Fruit fly (Drosophila melanogaster) whole organism, embryonic: ENCODE data around the gene mRpS7.
A peak's percentile ranks its signal among the peaks of the same experiment; 100 is the strongest.

Experiments used
- Atf3 ChIP-seq: fragments of 200-800 bp; sonication (Bioruptor generic); optimal IDR thresholded peaks from 3 replicates; lab custom pipeline; 2016; ENCODE audit warnings: missing biosample characterization, missing genetic modification characterization
- CG10274 ChIP-seq: fragments of 200-800 bp; sonication (Bioruptor generic); optimal IDR thresholded peaks from 3 replicates; lab custom pipeline; 2017; ENCODE audit warnings: missing biosample characterization, mild to moderate bottlenecking, missing genetic modification characterization
- CG10321 ChIP-seq: fragments of 200-800 bp; sonication (Bioruptor generic); IDR thresholded peaks from 2 replicates; pipeline ENCODE4 v1.3.6; 2022; ENCODE audit warnings: missing biosample characterization, missing genetic modification characterization
- CG10543 ChIP-seq: fragments of 200-800 bp; sonication (Bioruptor generic); optimal IDR thresholded peaks from 3 replicates; lab custom pipeline; 2017; ENCODE audit warnings: missing biosample characterization, mild to moderate bottlenecking, missing genetic modification characterization, moderate library complexity
- CG11456 ChIP-seq: fragments of 200-800 bp; sonication (Bioruptor generic); IDR thresholded peaks from 3 replicates; pipeline ENCODE4 v1.3.6; 2022; ENCODE audit warnings: missing biosample characterization, missing genetic modification characterization
- CG14014 ChIP-seq: fragments of 200-800 bp; sonication (Bioruptor generic); IDR thresholded peaks from 2 replicates; pipeline ENCODE4 v1.3.6; 2022; ENCODE audit warnings: missing biosample characterization, missing genetic modification characterization
- CG14050 ChIP-seq: fragments of 200-800 bp; sonication (Bioruptor generic); IDR thresholded peaks from 3 replicates; pipeline ENCODE4 v1.3.6; 2022; ENCODE audit warnings: missing biosample characterization, missing genetic modification characterization
- CG16813 ChIP-seq: fragments of 200-800 bp; sonication (Bioruptor generic); IDR thresholded peaks from 3 replicates; pipeline ENCODE4 v1.3.6; 2022; ENCODE audit warnings: missing biosample characterization, missing genetic modification characterization; ENCODE audit not compliant: partially characterized antibody
- CG17385 ChIP-seq: fragments of 200-800 bp; sonication (Bioruptor generic); optimal IDR thresholded peaks from 3 replicates; lab custom pipeline; 2018; ENCODE audit warnings: missing biosample characterization, mild to moderate bottlenecking, missing genetic modification characterization
- CG17802 ChIP-seq: fragments of 200-800 bp; sonication (Bioruptor generic); optimal IDR thresholded peaks from 2 replicates; lab custom pipeline; 2018; ENCODE audit warnings: missing biosample characterization, mild to moderate bottlenecking, missing genetic modification characterization, moderate library complexity
- CG2116 ChIP-seq: fragments of 200-800 bp; sonication (Bioruptor generic); optimal IDR thresholded peaks from 3 replicates; lab custom pipeline; 2018; ENCODE audit warnings: missing biosample characterization, mild to moderate bottlenecking, missing genetic modification characterization
- CG2202 ChIP-seq: fragments of 200-800 bp; sonication (Bioruptor generic); optimal IDR thresholded peaks from 2 replicates; lab custom pipeline; 2018; ENCODE audit warnings: missing biosample characterization, mild to moderate bottlenecking, missing genetic modification characterization
- CG2889 ChIP-seq: fragments of 200-800 bp; sonication (Bioruptor generic); IDR thresholded peaks from 3 replicates; pipeline ENCODE4 v1.3.6; 2022; ENCODE audit warnings: missing biosample characterization, missing genetic modification characterization
- CG31224 ChIP-seq: fragments of 200-800 bp; sonication (Bioruptor generic); IDR thresholded peaks from 2 replicates; pipeline ENCODE4 v1.3.6; 2022; ENCODE audit warnings: missing biosample characterization, missing genetic modification characterization
- CG3726 ChIP-seq: fragments of 200-800 bp; sonication (Bioruptor generic); IDR thresholded peaks from 3 replicates; pipeline ENCODE4, ENCODE4 v1.3.6; 2022; ENCODE audit warnings: missing biosample characterization, missing genetic modification characterization
- CG3847 ChIP-seq: fragments of 200-800 bp; sonication (Bioruptor generic); IDR thresholded peaks from 2 replicates; pipeline ENCODE4 v1.3.6; 2022; ENCODE audit warnings: missing biosample characterization, missing genetic modification characterization
- CG6175 ChIP-seq: fragments of 200-800 bp; sonication (Bioruptor generic); IDR thresholded peaks from 3 replicates; pipeline ENCODE4 v1.3.6; 2022; ENCODE audit warnings: missing biosample characterization, missing genetic modification characterization
- CG7745 ChIP-seq: fragments of 200-800 bp; sonication (Bioruptor generic); optimal IDR thresholded peaks from 2 replicates; lab custom pipeline; 2018; ENCODE audit warnings: missing biosample characterization, mild to moderate bottlenecking, missing genetic modification characterization, moderate library complexity
- CG9215 ChIP-seq: fragments of 200-800 bp; sonication (Bioruptor generic); IDR thresholded peaks from 2 replicates; pipeline ENCODE4 v1.3.6; 2022; ENCODE audit warnings: missing biosample characterization, missing genetic modification characterization
- CG9817 ChIP-seq: fragments of 200-800 bp; sonication (Bioruptor generic); optimal IDR thresholded peaks from 2 replicates; lab custom pipeline; 2018; ENCODE audit warnings: missing biosample characterization, mild to moderate bottlenecking, missing genetic modification characterization, moderate library complexity
- Chrac-16 ChIP-seq: fragments of 200-800 bp; sonication (Bioruptor generic); optimal IDR thresholded peaks from 3 replicates; lab custom pipeline; 2016; ENCODE audit warnings: missing biosample characterization, missing genetic modification characterization
- Dad ChIP-seq: fragments of 200-800 bp; sonication (Bioruptor generic); optimal IDR thresholded peaks from 3 replicates; lab custom pipeline; 2016; ENCODE audit warnings: missing biosample characterization, missing genetic modification characterization
- H15 ChIP-seq: fragments of 200-800 bp; sonication (Bioruptor generic); IDR thresholded peaks from 3 replicates; pipeline ENCODE4 v1.3.6; 2022; ENCODE audit warnings: missing biosample characterization, missing genetic modification characterization
- HLH54F ChIP-seq: fragments of 200-800 bp; sonication (Bioruptor generic); optimal IDR thresholded peaks from 3 replicates; lab custom pipeline; 2016; ENCODE audit warnings: missing biosample characterization, missing genetic modification characterization
- Hr3 ChIP-seq: fragments of 200-800 bp; sonication (Bioruptor generic); optimal IDR thresholded peaks from 3 replicates; lab custom pipeline; 2016; ENCODE audit warnings: missing biosample characterization, missing genetic modification characterization
- MBD-R2 ChIP-seq: fragments of 200-800 bp; sonication (Bioruptor generic); IDR thresholded peaks from 2 replicates; pipeline ENCODE4 v1.3.6; 2022; ENCODE audit warnings: missing biosample characterization, missing genetic modification characterization
- Mad ChIP-seq: fragments of 200-800 bp; sonication (Bioruptor generic); optimal IDR thresholded peaks from 2 replicates; lab custom pipeline; 2016; ENCODE audit warnings: missing biosample characterization, missing genetic modification characterization
- Rx ChIP-seq: fragments of 200-800 bp; sonication (Bioruptor generic); IDR thresholded peaks from 2 replicates; pipeline ENCODE4 v1.3.6; 2022; ENCODE audit warnings: missing biosample characterization, missing genetic modification characterization
- Sox102F ChIP-seq: fragments of 200-800 bp; sonication (Bioruptor generic); optimal IDR thresholded peaks from 2 replicates; lab custom pipeline; 2018; ENCODE audit warnings: missing biosample characterization, mild to moderate bottlenecking, missing genetic modification characterization, moderate library complexity
- Spps ChIP-seq: fragments of 200-800 bp; sonication (Bioruptor generic); optimal IDR thresholded peaks from 2 replicates; lab custom pipeline; 2018; ENCODE audit warnings: missing biosample characterization, mild to moderate bottlenecking, missing genetic modification characterization
- Sry-β ChIP-seq: fragments of 200-800 bp; sonication (Bioruptor generic); optimal IDR thresholded peaks from 2 replicates; lab custom pipeline; 2018; ENCODE audit warnings: missing biosample characterization, mild to moderate bottlenecking, missing genetic modification characterization, moderate library complexity
- Usf ChIP-seq: fragments of 200-800 bp; sonication (Bioruptor generic); optimal IDR thresholded peaks from 2 replicates; lab custom pipeline; 2017; ENCODE audit warnings: missing genotype, missing biosample characterization, missing genetic modification characterization
- abd-A ChIP-seq: fragments of 200-800 bp; sonication (Bioruptor generic); optimal IDR thresholded peaks from 3 replicates; lab custom pipeline; 2019; ENCODE audit warnings: missing biosample characterization, mild to moderate bottlenecking, missing genetic modification characterization, moderate library complexity
- ase ChIP-seq: fragments of 200-800 bp; sonication (Bioruptor generic); IDR thresholded peaks from 3 replicates; pipeline ENCODE4 v1.3.6; 2022; ENCODE audit warnings: missing biosample characterization, missing genetic modification characterization
- bcd ChIP-seq: fragments of 200-800 bp; sonication (Bioruptor generic); optimal IDR thresholded peaks from 2 replicates; lab custom pipeline; 2017; ENCODE audit warnings: missing biosample characterization, mild to moderate bottlenecking, missing genetic modification characterization
- dpn ChIP-seq, 2 experiments: fragments of 200-800 bp; sonication (Bioruptor generic); optimal IDR thresholded peaks; 3 replicates each; lab custom pipeline; 2016; ENCODE audit warnings: missing biosample characterization in 2 of 2, missing genetic modification characterization in 2 of 2
- emc ChIP-seq: fragments of 200-800 bp; sonication (Bioruptor generic); optimal IDR thresholded peaks from 2 replicates; lab custom pipeline; 2016; ENCODE audit warnings: missing biosample characterization, missing genetic modification characterization
- fd102C ChIP-seq: fragments of 200-800 bp; sonication (Bioruptor generic); optimal IDR thresholded peaks from 2 replicates; lab custom pipeline; 2018; ENCODE audit warnings: missing biosample characterization, mild to moderate bottlenecking, missing genetic modification characterization, moderate library complexity
- gcm2 ChIP-seq: fragments of 200-800 bp; sonication (Bioruptor generic); optimal IDR thresholded peaks from 2 replicates; lab custom pipeline; 2016; ENCODE audit warnings: missing biosample characterization, missing genetic modification characterization
- grau ChIP-seq: fragments of 200-800 bp; optimal IDR thresholded peaks from 3 replicates; lab custom pipeline; 2019; ENCODE audit warnings: missing biosample characterization, mild to moderate bottlenecking, missing genetic modification characterization, moderate library complexity
- hkb ChIP-seq, 2 experiments: fragments of 200-800 bp in 1 of 2; fragments of >200 bp in 1 of 2; sonication (Bioruptor generic) in 1 of 2; IDR thresholded peaks in 1 of 2; optimal IDR thresholded peaks in 1 of 2; 2 replicates each; pipeline versions ENCODE4 v1.3.6 to Lab custom; 2017 to 2022; ENCODE audit warnings: missing biosample characterization in 1 of 2, missing genetic modification characterization in 1 of 2
- kni ChIP-seq: fragments of 200-800 bp; sonication (Bioruptor generic); optimal IDR thresholded peaks from 3 replicates; lab custom pipeline; 2017; ENCODE audit warnings: mild to moderate bottlenecking, missing biosample characterization, missing genetic modification reagents, missing genetic modification characterization
- lab ChIP-seq: fragments of 200-800 bp; sonication (Bioruptor generic); optimal IDR thresholded peaks from 3 replicates; lab custom pipeline; 2017; ENCODE audit warnings: missing biosample characterization, missing genetic modification characterization, mild to moderate bottlenecking, moderate library complexity, missing genetic modification reagents
- lilli ChIP-seq: fragments of 200-800 bp; sonication (Bioruptor generic); optimal IDR thresholded peaks from 3 replicates; lab custom pipeline; 2016; ENCODE audit warnings: missing biosample characterization, missing genetic modification characterization
- phol ChIP-seq: fragments of 200-800 bp; sonication (Bioruptor generic); optimal IDR thresholded peaks from 3 replicates; lab custom pipeline; 2018; ENCODE audit warnings: missing biosample characterization, mild to moderate bottlenecking, missing genetic modification characterization, moderate library complexity
- pita ChIP-seq: fragments of 200-800 bp; sonication (Bioruptor generic); optimal IDR thresholded peaks from 2 replicates; lab custom pipeline; 2017; ENCODE audit warnings: missing biosample characterization, mild to moderate bottlenecking, missing genetic modification characterization
- unc-4 ChIP-seq: fragments of 200-800 bp; sonication (Bioruptor generic); IDR thresholded peaks from 2 replicates; pipeline ENCODE4 v1.3.6; 2022; ENCODE audit warnings: missing biosample characterization, missing genetic modification characterization; ENCODE audit not compliant: partially characterized antibody
- vvl ChIP-seq: fragments of 200-800 bp; sonication (Bioruptor generic); IDR thresholded peaks from 2 replicates; pipeline ENCODE4 v1.3.6; 2022; ENCODE audit warnings: missing biosample characterization, missing genetic modification characterization
- zfh2 ChIP-seq: fragments of 200-800 bp; sonication (Bioruptor generic); optimal IDR thresholded peaks from 2 replicates; lab custom pipeline; 2016; ENCODE audit warnings: missing biosample characterization, missing genetic modification characterization

The mRpS7 gene

dm6 chr2L:10375464-10376236 lies 10.8 kb upstream of the mRpS7 start, which contains the start of the genes CG33303 and dpr19 (continued):
- peak; percentile 51; the same call in 1 of the 3 replicates for TF ChIP-seq CG3726
- TF ChIP-seq kni (GFP tag; lab: Kevin White, UChicago): no peak
- no peak for TF ChIP-seq CG16813
- TF ChIP-seq fd102C (GFP tag; lab: Kevin White, UChicago): no peak
- TF ChIP-seq CG10543 (GFP tag; lab: Kevin White, UChicago): no peak
- TF ChIP-seq CG2889 (GFP tag; lab: Robert Waterston, UW): no peak
- no peak for TF ChIP-seq CG6175
- TF ChIP-seq CG9215 (GFP tag; lab: Robert Waterston, UW): no peak
- TF ChIP-seq CG17385: peak; percentile 74
- TF ChIP-seq Atf3 (GFP tag; lab: Kevin White, UChicago): no peak
- TF ChIP-seq MBD-R2 (GFP tag; lab: Robert Waterston, UW): peak; percentile 78
- TF ChIP-seq Chrac-16 (GFP tag; lab: Kevin White, UChicago): peak; percentile 38
- no peak for TF ChIP-seq hkb (optimal IDR thresholded peaks at IDR 0.05; lab: Kevin White, UChicago)
- TF ChIP-seq hkb (GFP tag; IDR thresholded peaks at IDR 0.05; lab: Robert Waterston, UW): peak; percentile 78
- no peak for TF ChIP-seq Sry-β (GFP tag; lab: Kevin White, UChicago)
- peak; percentile 65 for TF ChIP-seq bcd
- no peak for TF ChIP-seq Sox102F (GFP tag; lab: Kevin White, UChicago)
- peak; percentile 63 for TF ChIP-seq CG2202 (tag; lab: Kevin White, UChicago)
- no peak for TF ChIP-seq Usf (GFP tag; lab: Kevin White, UChicago)
- TF ChIP-seq CG10274 (GFP tag; lab: Kevin White, UChicago): no peak
- no peak for TF ChIP-seq Mad
- no peak for TF ChIP-seq unc-4 (GFP tag; lab: Robert Waterston, UW)
- no peak for TF ChIP-seq gcm2 (GFP tag; lab: Kevin White, UChicago)
- TF ChIP-seq Rx: no peak
- peak; percentile 18 for TF ChIP-seq CG17802 (tag; lab: Kevin White, UChicago)
- TF ChIP-seq ase: no peak
- TF ChIP-seq lilli (GFP tag; lab: Kevin White, UChicago): peak; percentile 12
- TF ChIP-seq Dad (GFP tag; lab: Kevin White, UChicago): no peak
- no peak for TF ChIP-seq zfh2 (GFP tag; lab: Kevin White, UChicago)
- peak; percentile 81 for TF ChIP-seq lab (GFP tag; lab: Kevin White, UChicago)
- peak; percentile 49; the same call in 1 of the 2 replicates for TF ChIP-seq CG10321 (GFP tag; lab: Robert Waterston, UW)
- TF ChIP-seq emc (GFP tag; lab: Kevin White, UChicago): no peak
- no peak; the same call in 2 of the 3 replicates for TF ChIP-seq CG14050 (GFP tag; lab: Robert Waterston, UW)
- no peak for TF ChIP-seq H15 (GFP tag; lab: Robert Waterston, UW)
- peak in 1 of 2 experiments; percentile 50 for TF ChIP-seq dpn (GFP tag; optimal IDR thresholded peaks at IDR 0.05; lab: Kevin White, UChicago)
- peak; percentile 85 for TF ChIP-seq grau
- TF ChIP-seq Hr3 (GFP tag; lab: Kevin White, UChicago): peak; percentile 65
- peak; percentile 67 for TF ChIP-seq Spps (tag; lab: Kevin White, UChicago)
- TF ChIP-seq CG14014 (GFP tag; lab: Robert Waterston, UW): peak; percentile 34; the same call in 1 of the 2 replicates
- TF ChIP-seq CG2116 (GFP tag; lab: Kevin White, UChicago): peak; percentile 55
- TF ChIP-seq CG7745 (tag; lab: Kevin White, UChicago): peak; percentile 3
- TF ChIP-seq phol (tag; lab: Kevin White, UChicago): peak; percentile 90
- 0 out of 3 replicates have a peak, but pooled peaks have one; percentile 13 for TF ChIP-seq CG11456 (GFP tag; lab: Robert Waterston, UW)
- TF ChIP-seq CG31224 (GFP tag; lab: Robert Waterston, UW): peak; percentile 41; the same call in 1 of the 2 replicates
- no peak for TF ChIP-seq abd-A (tag; lab: Kevin White, UChicago)
- no peak for TF ChIP-seq HLH54F (GFP tag; lab: Kevin White, UChicago)
- peak; percentile 83 for TF ChIP-seq vvl (GFP tag; lab: Robert Waterston, UW)
- TF ChIP-seq CG3847 (GFP tag; lab: Robert Waterston, UW): peak; percentile 41; the same call in 1 of the 2 replicates
- peak; percentile 59 for TF ChIP-seq CG9817
- TF ChIP-seq pita (GFP tag; lab: Kevin White, UChicago): no peak
